Fruit fly (Drosophila melanogaster) whole organism, pupa: ENCODE data around the gene Ubi-p63E.
A peak's percentile ranks its signal among the peaks of the same experiment; 100 is the strongest.

Experiments
- CG10348 ChIP-seq: fragments of 200-800 bp; sonication (Bioruptor generic); IDR thresholded peaks from 2 replicates; pipeline ENCODE4 v1.3.6; 2022; ENCODE audit warnings: missing biosample characterization, missing genetic modification characterization
- CG12605 ChIP-seq: fragments of 200-800 bp; sonication (Bioruptor generic); IDR thresholded peaks from 2 replicates; pipeline ENCODE4 v1.3.6; 2022; ENCODE audit warnings: missing biosample characterization, missing genetic modification characterization
- CG14655 ChIP-seq: fragments of 200-800 bp; sonication (Bioruptor generic); optimal IDR thresholded peaks from 3 replicates; lab custom pipeline; 2017; ENCODE audit warnings: mild to moderate bottlenecking, missing biosample characterization, missing genetic modification reagents, missing genetic modification characterization
- CG15710 ChIP-seq: fragments of 200-800 bp; sonication (Bioruptor generic); optimal IDR thresholded peaks from 2 replicates; lab custom pipeline; 2018; ENCODE audit warnings: missing biosample characterization, mild to moderate bottlenecking, missing genetic modification characterization, moderate library complexity
- CG8159 ChIP-seq: fragments of 200-800 bp; sonication (Bioruptor generic); optimal IDR thresholded peaks from 3 replicates; lab custom pipeline; 2018; ENCODE audit warnings: missing biosample characterization, mild to moderate bottlenecking, missing genetic modification characterization, moderate library complexity
- CG8301 ChIP-seq: fragments of 200-800 bp; sonication (Bioruptor generic); optimal IDR thresholded peaks from 2 replicates; lab custom pipeline; 2018; ENCODE audit warnings: missing biosample characterization, mild to moderate bottlenecking, missing genetic modification characterization
- D1 ChIP-seq: fragments of 200-800 bp; sonication (Bioruptor generic); optimal IDR thresholded peaks from 2 replicates; lab custom pipeline; 2018; ENCODE audit warnings: missing biosample characterization, mild to moderate bottlenecking, missing genetic modification characterization, moderate library complexity
- EcR ChIP-seq: fragments of 200-800 bp; sonication (Bioruptor generic); optimal IDR thresholded peaks from 3 replicates; lab custom pipeline; 2019; ENCODE audit warnings: missing biosample characterization, missing genetic modification characterization, mild to moderate bottlenecking, moderate library complexity, missing genetic modification reagents
- Ets98B ChIP-seq: fragments of 200-800 bp; sonication (Bioruptor generic); IDR thresholded peaks from 2 replicates; pipeline ENCODE4 v1.3.6; 2022; ENCODE audit warnings: missing biosample characterization, missing genetic modification characterization
- Pif1A ChIP-seq: fragments of 200-800 bp; sonication (Bioruptor generic); optimal IDR thresholded peaks from 3 replicates; lab custom pipeline; 2016; ENCODE audit warnings: missing biosample characterization, missing genetic modification characterization
- Pif1B ChIP-seq: fragments of 200-800 bp; sonication (Bioruptor generic); optimal IDR thresholded peaks from 3 replicates; lab custom pipeline; 2016; ENCODE audit warnings: missing biosample characterization, missing genetic modification characterization
- fd96Ca ChIP-seq: fragments of 200-800 bp; sonication (Bioruptor generic); IDR thresholded peaks from 3 replicates; pipeline ENCODE4 v1.3.6; 2022; ENCODE audit warnings: missing biosample characterization, missing genetic modification characterization
- rn ChIP-seq: fragments of 200-800 bp; sonication (Bioruptor generic); IDR thresholded peaks from 2 replicates; pipeline ENCODE4 v1.3.6; 2022; ENCODE audit warnings: missing biosample characterization, missing genetic modification characterization

- TF ChIP-seq Pif1B (GFP tag; lab: Kevin White, UChicago) = no peak
- TF ChIP-seq Ets98B = no peak
- no peak for TF ChIP-seq CG14655 (GFP tag; lab: Kevin White, UChicago)
- no peak for TF ChIP-seq CG10348 (GFP tag; lab: Robert Waterston, UW)
- TF ChIP-seq Pif1A (GFP tag; lab: Kevin White, UChicago) = no peak
- no peak for TF ChIP-seq CG8159
- TF ChIP-seq CG12605 (GFP tag; lab: Robert Waterston, UW) = no peak
- TF ChIP-seq rn = no peak
- no peak for TF ChIP-seq fd96Ca
- TF ChIP-seq D1 (tag; lab: Kevin White, UChicago) = no peak
- TF ChIP-seq CG15710 = no peak
- TF ChIP-seq CG8301 (tag; lab: Kevin White, UChicago) = peak; percentile 14
- TF ChIP-seq EcR (GFP tag; lab: Kevin White, UChicago) = no peak
These were observed 1.0 kb downstream of the Ubi-p63E start for dm6 chr3L:3901865-3902490.
